Fruit fly (Drosophila melanogaster) whole organism, embryonic: ENCODE results near the gene rt.

Source experiments
- Abd-B ChIP-seq: fragments of 200-800 bp; sonication (Bioruptor generic); optimal IDR thresholded peaks from 2 replicates; lab custom pipeline; 2018; ENCODE audit warnings: missing biosample characterization, mild to moderate bottlenecking, missing genetic modification characterization, moderate library complexity
- Ada2b ChIP-seq: fragments of 200-800 bp; sonication (Bioruptor generic); IDR thresholded peaks from 2 replicates; pipeline ENCODE4 v1.3.6; 2022; ENCODE audit warnings: missing biosample characterization, missing genetic modification characterization
- Antp ChIP-seq: fragments of 200-800 bp; sonication (Bioruptor generic); optimal IDR thresholded peaks from 3 replicates; lab custom pipeline; 2016; ENCODE audit warnings: missing biosample characterization, missing genetic modification characterization
- CG10543 ChIP-seq: fragments of 200-800 bp; sonication (Bioruptor generic); optimal IDR thresholded peaks from 3 replicates; lab custom pipeline; 2017; ENCODE audit warnings: missing biosample characterization, mild to moderate bottlenecking, missing genetic modification characterization, moderate library complexity
- CG11093 ChIP-seq: fragments of 200-800 bp; sonication (Bioruptor generic); IDR thresholded peaks from 3 replicates; pipeline ENCODE4 v1.3.6; 2022; ENCODE audit warnings: missing biosample characterization, missing genetic modification characterization
- CG11247 ChIP-seq: fragments of 200-800 bp; sonication (Bioruptor generic); IDR thresholded peaks from 2 replicates; pipeline ENCODE4 v1.3.6; 2022; ENCODE audit warnings: missing biosample characterization, missing genetic modification characterization
- CG1233 ChIP-seq: fragments of 200-800 bp; sonication (Bioruptor generic); optimal IDR thresholded peaks from 4 replicates; lab custom pipeline; 2018; ENCODE audit warnings: missing biosample characterization, mild to moderate bottlenecking, missing genetic modification characterization
- CG12769 ChIP-seq: fragments of 200-800 bp; sonication (Bioruptor generic); optimal IDR thresholded peaks from 2 replicates; lab custom pipeline; 2019; ENCODE audit warnings: missing biosample characterization, mild to moderate bottlenecking, missing genetic modification characterization, moderate library complexity
- CG13296 ChIP-seq: fragments of 200-800 bp; sonication (Bioruptor generic); optimal IDR thresholded peaks from 3 replicates; lab custom pipeline; 2018; ENCODE audit warnings: missing biosample characterization, mild to moderate bottlenecking, missing genetic modification characterization
- CG14667 ChIP-seq: fragments of 200-800 bp; sonication (Bioruptor generic); IDR thresholded peaks from 2 replicates; pipeline ENCODE4 v1.3.6; 2022; ENCODE audit warnings: missing biosample characterization, missing genetic modification characterization
- CG15696 ChIP-seq: fragments of 200-800 bp; sonication (Bioruptor generic); optimal IDR thresholded peaks from 2 replicates; lab custom pipeline; 2019; ENCODE audit warnings: missing biosample characterization, mild to moderate bottlenecking, missing genetic modification characterization, moderate library complexity
- CG2129 ChIP-seq: fragments of 200-800 bp; sonication (Bioruptor generic); IDR thresholded peaks from 2 replicates; pipeline ENCODE4 v1.3.6; 2022; ENCODE audit warnings: missing biosample characterization, missing genetic modification characterization; ENCODE audit not compliant: partially characterized antibody
- CG30020 ChIP-seq: fragments of 200-800 bp; optimal IDR thresholded peaks from 2 replicates; lab custom pipeline; 2019; ENCODE audit warnings: missing biosample characterization, mild to moderate bottlenecking, missing genetic modification characterization, moderate library complexity
- CG3065 ChIP-seq: fragments of 200-800 bp; sonication (Bioruptor generic); optimal IDR thresholded peaks from 2 replicates; lab custom pipeline; 2016; ENCODE audit warnings: missing biosample characterization, missing genetic modification characterization
- CG32532 ChIP-seq: fragments of 200-800 bp; sonication (Bioruptor generic); IDR thresholded peaks from 2 replicates; pipeline ENCODE4 v1.3.6; 2022; ENCODE audit warnings: missing biosample characterization, missing genetic modification characterization
- CG4820 ChIP-seq: fragments of 200-800 bp; sonication (Bioruptor generic); optimal IDR thresholded peaks from 3 replicates; lab custom pipeline; 2016; ENCODE audit warnings: missing biosample characterization, missing genetic modification characterization
- CG6272 ChIP-seq: fragments of 200-800 bp; sonication (Bioruptor generic); IDR thresholded peaks from 2 replicates; pipeline ENCODE4 v1.3.6; 2022; ENCODE audit warnings: missing biosample characterization, missing genetic modification characterization
- CG6854 ChIP-seq: fragments of 200-800 bp; sonication (Bioruptor generic); optimal IDR thresholded peaks from 3 replicates; lab custom pipeline; 2017; ENCODE audit warnings: missing biosample characterization, mild to moderate bottlenecking, missing genetic modification characterization
- CG8924 ChIP-seq: fragments of 200-800 bp; optimal IDR thresholded peaks from 3 replicates; lab custom pipeline; 2019; ENCODE audit warnings: missing biosample characterization, mild to moderate bottlenecking, missing genetic modification characterization, moderate library complexity
- Camta ChIP-seq: fragments of 200-800 bp; sonication (Bioruptor generic); optimal IDR thresholded peaks from 2 replicates; lab custom pipeline; 2016; ENCODE audit warnings: missing biosample characterization, missing genetic modification characterization
- Dbx ChIP-seq: fragments of 200-800 bp; sonication (Bioruptor generic); IDR thresholded peaks from 3 replicates; pipeline ENCODE4 v1.3.6; 2022; ENCODE audit warnings: missing biosample characterization, missing genetic modification characterization
- Deaf1 ChIP-seq: fragments of 200-800 bp; optimal IDR thresholded peaks from 3 replicates; lab custom pipeline; 2019; ENCODE audit warnings: missing biosample characterization, mild to moderate bottlenecking, missing genetic modification characterization, moderate library complexity
- Ets97D ChIP-seq: fragments of 200-800 bp; sonication (Bioruptor generic); optimal IDR thresholded peaks from 3 replicates; lab custom pipeline; 2016; ENCODE audit warnings: missing biosample characterization, missing genetic modification characterization
- Hey ChIP-seq: fragments of 200-800 bp; sonication (Bioruptor generic); optimal IDR thresholded peaks from 3 replicates; lab custom pipeline; 2018; ENCODE audit warnings: missing biosample characterization, mild to moderate bottlenecking, missing genetic modification characterization
- Hmr ChIP-seq: fragments of 200-800 bp; sonication (Bioruptor generic); optimal IDR thresholded peaks from 3 replicates; lab custom pipeline; 2017; ENCODE audit warnings: mild to moderate bottlenecking, missing biosample characterization, missing genetic modification reagents, missing genetic modification characterization
- Lpt ChIP-seq: fragments of >200 bp; optimal IDR thresholded peaks from 2 replicates; lab custom pipeline; 2018; ENCODE audit warnings: missing biosample characterization, missing genetic modification characterization
- MBD-R2 ChIP-seq: fragments of 200-800 bp; sonication (Bioruptor generic); IDR thresholded peaks from 2 replicates; pipeline ENCODE4 v1.3.6; 2022; ENCODE audit warnings: missing biosample characterization, missing genetic modification characterization
- Oli ChIP-seq: fragments of 200-800 bp; sonication (Bioruptor generic); optimal IDR thresholded peaks from 2 replicates; lab custom pipeline; 2018; ENCODE audit warnings: missing biosample characterization, mild to moderate bottlenecking, missing genetic modification characterization, moderate library complexity
- Optix ChIP-seq: fragments of 200-800 bp; sonication (Bioruptor generic); IDR thresholded peaks from 3 replicates; pipeline ENCODE4 v1.3.6; 2022; ENCODE audit warnings: missing biosample characterization, missing genetic modification characterization
- Xrp1 ChIP-seq: fragments of 200-800 bp; sonication (Bioruptor generic); IDR thresholded peaks from 2 replicates; pipeline ENCODE4 v1.3.6; 2022; ENCODE audit warnings: missing biosample characterization, missing genetic modification characterization
- az2 ChIP-seq: fragments of 200-800 bp; sonication (Bioruptor generic); optimal IDR thresholded peaks from 3 replicates; lab custom pipeline; 2016; ENCODE audit warnings: missing biosample characterization, missing genetic modification characterization
- crp ChIP-seq, 2 experiments: fragments of 200-800 bp; sonication (Bioruptor generic); optimal IDR thresholded peaks; 2 replicates in 1 of 2; 3 replicates in 1 of 2; lab custom pipeline; 2017; ENCODE audit warnings: missing biosample characterization in 2 of 2, missing genetic modification characterization in 2 of 2, mild to moderate bottlenecking in 1 of 2, moderate library complexity in 1 of 2
- cwo ChIP-seq: fragments of 200-800 bp; sonication (Bioruptor generic); optimal IDR thresholded peaks from 3 replicates; lab custom pipeline; 2017; ENCODE audit warnings: missing biosample characterization, missing genetic modification characterization, mild to moderate bottlenecking, moderate library complexity, missing genetic modification reagents
- dmrt11E ChIP-seq: fragments of 200-800 bp; sonication (Bioruptor generic); optimal IDR thresholded peaks from 3 replicates; lab custom pipeline; 2018; ENCODE audit warnings: missing biosample characterization, mild to moderate bottlenecking, missing genetic modification characterization, moderate library complexity
- ems ChIP-seq: fragments of 200-800 bp; sonication (Bioruptor generic); optimal IDR thresholded peaks from 3 replicates; lab custom pipeline; 2016; ENCODE audit warnings: missing biosample characterization, missing genetic modification characterization
- gce ChIP-seq: fragments of 200-800 bp; sonication (Bioruptor generic); IDR thresholded peaks from 3 replicates; pipeline ENCODE4 v1.3.6; 2022; ENCODE audit warnings: missing biosample characterization, missing genetic modification characterization
- hkb ChIP-seq, 2 experiments: fragments of 200-800 bp in 1 of 2; fragments of >200 bp in 1 of 2; sonication (Bioruptor generic) in 1 of 2; IDR thresholded peaks in 1 of 2; optimal IDR thresholded peaks in 1 of 2; 2 replicates each; pipeline versions ENCODE4 v1.3.6 to Lab custom; 2017 to 2022; ENCODE audit warnings: missing biosample characterization in 1 of 2, missing genetic modification characterization in 1 of 2
- lab ChIP-seq: fragments of 200-800 bp; sonication (Bioruptor generic); optimal IDR thresholded peaks from 3 replicates; lab custom pipeline; 2017; ENCODE audit warnings: missing biosample characterization, missing genetic modification characterization, mild to moderate bottlenecking, moderate library complexity, missing genetic modification reagents
- nerfin-1 ChIP-seq: fragments of 200-800 bp; sonication (Bioruptor generic); optimal IDR thresholded peaks from 3 replicates; lab custom pipeline; 2019; ENCODE audit warnings: missing biosample characterization, mild to moderate bottlenecking, missing genetic modification characterization, moderate library complexity
- org-1 ChIP-seq: fragments of 200-800 bp; sonication (Bioruptor generic); optimal IDR thresholded peaks from 2 replicates; lab custom pipeline; 2017; ENCODE audit warnings: missing biosample characterization, missing genetic modification characterization
- pnt ChIP-seq: fragments of 200-800 bp; sonication (Bioruptor generic); optimal IDR thresholded peaks from 3 replicates; lab custom pipeline; 2016; ENCODE audit warnings: missing biosample characterization, missing genetic modification characterization
- prd ChIP-seq, 3 experiments: fragments of >200 bp in 2 of 3; fragments of 200-800 bp in 1 of 3; sonication (Bioruptor generic) in 1 of 3; optimal IDR thresholded peaks in 2 of 3; IDR thresholded peaks in 1 of 3; 2 replicates in 2 of 3; 3 replicates in 1 of 3; pipeline versions ENCODE4 v1.3.6 to Lab custom; 2017 to 2022; ENCODE audit warnings: missing biosample characterization in 1 of 3, missing genetic modification characterization in 1 of 3
- sd ChIP-seq: fragments of 200-800 bp; sonication (Bioruptor generic); optimal IDR thresholded peaks from 3 replicates; lab custom pipeline; 2018; ENCODE audit warnings: missing biosample characterization, mild to moderate bottlenecking, missing genetic modification characterization, moderate library complexity
- sens-2 ChIP-seq: fragments of 200-800 bp; sonication (Bioruptor generic); IDR thresholded peaks from 2 replicates; pipeline ENCODE4 v1.3.6; 2022; ENCODE audit warnings: missing biosample characterization, missing genetic modification characterization
- slp2 ChIP-seq: fragments of 200-800 bp; sonication (Bioruptor generic); optimal IDR thresholded peaks from 2 replicates; lab custom pipeline; 2016; ENCODE audit warnings: missing biosample characterization, missing genetic modification characterization
- unpg ChIP-seq: fragments of 200-800 bp; sonication (Bioruptor generic); optimal IDR thresholded peaks from 3 replicates; lab custom pipeline; 2018; ENCODE audit warnings: missing biosample characterization, mild to moderate bottlenecking, missing genetic modification characterization, moderate library complexity
- vvl ChIP-seq: fragments of 200-800 bp; sonication (Bioruptor generic); IDR thresholded peaks from 2 replicates; pipeline ENCODE4 v1.3.6; 2022; ENCODE audit warnings: missing biosample characterization, missing genetic modification characterization

Gene rt

DNA sequence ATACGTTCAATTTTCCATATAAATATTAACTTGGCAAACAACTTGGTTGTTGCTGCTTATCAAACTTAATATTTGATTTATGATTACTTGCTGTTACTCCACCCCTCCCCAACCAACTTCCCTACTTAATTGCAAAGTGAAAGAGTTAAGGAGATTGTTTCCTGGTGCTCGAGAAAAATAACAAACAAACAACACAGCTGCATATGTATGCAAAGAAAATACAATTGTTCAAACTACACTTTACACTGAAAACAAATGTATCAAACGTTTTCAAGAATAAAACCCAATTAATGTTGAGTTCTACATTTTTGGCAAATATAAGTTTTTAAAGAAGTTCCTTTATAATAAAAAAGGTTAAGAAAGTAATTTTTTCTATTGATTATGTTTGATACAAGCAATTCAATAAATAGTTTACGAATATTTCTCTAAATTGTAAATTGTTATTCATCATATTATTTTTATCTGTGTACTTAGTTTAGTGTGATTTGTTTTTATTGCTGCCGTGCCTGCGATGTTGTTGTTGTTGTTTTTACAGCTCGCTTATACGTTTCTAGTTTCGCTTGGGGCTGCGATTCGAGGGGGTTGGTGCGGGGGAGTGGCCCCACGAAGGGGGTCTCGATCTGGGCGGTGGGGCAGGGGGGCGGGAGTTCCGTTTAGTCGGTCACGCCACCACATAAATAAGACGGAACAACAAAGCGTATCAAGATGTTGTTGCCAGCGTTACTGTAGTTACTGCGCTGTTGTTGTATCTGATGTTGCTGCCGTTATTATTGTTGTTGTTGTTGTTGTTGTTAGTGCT, 31.7 kb downstream of the rt start (continued):
- peak; percentile 67 for TF ChIP-seq Dbx
- TF ChIP-seq Ada2b (GFP tag; lab: Robert Waterston, UW) = peak; percentile 52; the same call in 1 of the 2 replicates
- TF ChIP-seq Oli = peak; percentile 77
- peak; percentile 65 for TF ChIP-seq CG32532 (GFP tag; lab: Robert Waterston, UW)
- no peak for TF ChIP-seq Antp (GFP tag; lab: Kevin White, UChicago)
- TF ChIP-seq CG30020 (tag; lab: Kevin White, UChicago) = peak; percentile 35
- TF ChIP-seq ems = no peak
- TF ChIP-seq pnt (GFP tag; lab: Kevin White, UChicago) = peak; percentile 38
- TF ChIP-seq slp2 (GFP tag; lab: Kevin White, UChicago) = peak; percentile 25
- TF ChIP-seq org-1 (GFP tag; lab: Kevin White, UChicago) = peak; percentile 64
- TF ChIP-seq cwo (GFP tag; lab: Kevin White, UChicago) = peak; percentile 49
- peak; percentile 61 for TF ChIP-seq CG12769 (tag; lab: Kevin White, UChicago)
- TF ChIP-seq CG11093 (GFP tag; lab: Robert Waterston, UW) = 0 out of 3 replicates have a peak, but pooled peaks have one; percentile 40
- peak; percentile 74 for TF ChIP-seq CG13296 (GFP tag; lab: Kevin White, UChicago)
- peak; percentile 45 for TF ChIP-seq sd (tag; lab: Kevin White, UChicago)
- TF ChIP-seq CG8924 = peak; percentile 88
- TF ChIP-seq lab = peak; percentile 72
- no peak for TF ChIP-seq CG6272 (GFP tag; lab: Robert Waterston, UW)
- TF ChIP-seq Deaf1 (tag; lab: Kevin White, UChicago) = peak; percentile 66
- peak; percentile 76; the same call in 1 of the 2 replicates for TF ChIP-seq Xrp1 (GFP tag; lab: Robert Waterston, UW)
- TF ChIP-seq CG15696 (tag; lab: Kevin White, UChicago) = peak; percentile 65
- TF ChIP-seq dmrt11E (tag; lab: Kevin White, UChicago) = peak; percentile 82
- peak; percentile 83 for TF ChIP-seq unpg
- TF ChIP-seq vvl (GFP tag; lab: Robert Waterston, UW) = peak; percentile 78
- peak; percentile 68 for TF ChIP-seq CG1233 (GFP tag; lab: Kevin White, UChicago)
- peak; percentile 70 for TF ChIP-seq Camta (GFP tag; lab: Kevin White, UChicago)
- TF ChIP-seq Hey (tag; lab: Kevin White, UChicago) = peak; percentile 35
- TF ChIP-seq MBD-R2 (GFP tag; lab: Robert Waterston, UW) = no peak
- TF ChIP-seq gce (GFP tag; lab: Robert Waterston, UW) = peak; percentile 26; the same call in 1 of the 3 replicates
- TF ChIP-seq sens-2 (GFP tag; lab: Robert Waterston, UW) = no peak
- TF ChIP-seq CG6854 (GFP tag; lab: Kevin White, UChicago) = peak; percentile 49
- TF ChIP-seq Optix (GFP tag; lab: Robert Waterston, UW) = 0 out of 3 replicates have a peak, but pooled peaks have one; percentile 40
- TF ChIP-seq nerfin-1 (tag; lab: Kevin White, UChicago) = peak; percentile 77
- TF ChIP-seq Lpt (GFP tag; lab: Kevin White, UChicago) = no peak
- peak in 1 of 2 experiments; percentile 0 for TF ChIP-seq crp (GFP tag; optimal IDR thresholded peaks at IDR 0.05; lab: Kevin White, UChicago)
- peak; percentile 72 for TF ChIP-seq Hmr (GFP tag; lab: Kevin White, UChicago)
- TF ChIP-seq CG14667 (GFP tag; lab: Robert Waterston, UW) = peak; percentile 55; the same call in 1 of the 2 replicates
- TF ChIP-seq Ets97D (GFP tag; lab: Kevin White, UChicago) = no peak
- TF ChIP-seq CG10543 (GFP tag; lab: Kevin White, UChicago) = peak; percentile 86
- TF ChIP-seq az2 (GFP tag; lab: Kevin White, UChicago) = peak; percentile 53
- peak; percentile 70 for TF ChIP-seq CG4820
- no peak for TF ChIP-seq hkb (optimal IDR thresholded peaks at IDR 0.05; lab: Kevin White, UChicago)
- 0 out of 2 replicates have a peak, but pooled peaks have one; percentile 28 for TF ChIP-seq hkb (GFP tag; IDR thresholded peaks at IDR 0.05; lab: Robert Waterston, UW)
- TF ChIP-seq CG3065 (GFP tag; lab: Kevin White, UChicago) = no peak
- no peak for TF ChIP-seq CG11247 (GFP tag; lab: Robert Waterston, UW)
- no peak for TF ChIP-seq prd (optimal IDR thresholded peaks at IDR 0.05; lab: Kevin White, UChicago)
- TF ChIP-seq prd (GFP tag; IDR thresholded peaks at IDR 0.05; lab: Robert Waterston, UW) = peak; percentile 70; the same call in 2 of the 3 replicates
- no peak for TF ChIP-seq CG2129 (GFP tag; lab: Robert Waterston, UW)
- peak; percentile 64 for TF ChIP-seq Abd-B (GFP tag; lab: Kevin White, UChicago)
